Worm (Caenorhabditis elegans): ENCODE data around the gene vars-1.

ce11 chrV:8010846-8011245 lies 20.4 kb upstream of the vars-1 start, which contains the start of gene lmtr-2:
- no peak for TF ChIP-seq him-1 (tag; optimal IDR thresholded peaks at IDR 0.05)
- no peak for TF ChIP-seq W03F9.2 (tag; optimal IDR thresholded peaks at IDR 0.05)
- no peak for TF ChIP-seq dao-5 (tag; optimal IDR thresholded peaks at IDR 0.05)
